Fruit fly (Drosophila melanogaster) S2 (cell line): Measurements from ENCODE around the gene CG12523.

ENCODE experiments used
- CG8478 ChIP-seq: fragments of >200 bp; optimal IDR thresholded peaks from 2 replicates; lab custom pipeline; 2018
- CTCF ChIP-seq, 2 experiments: fragments of >200 bp; optimal IDR thresholded peaks; 2 replicates each; lab custom pipeline; 2018

DNA sequence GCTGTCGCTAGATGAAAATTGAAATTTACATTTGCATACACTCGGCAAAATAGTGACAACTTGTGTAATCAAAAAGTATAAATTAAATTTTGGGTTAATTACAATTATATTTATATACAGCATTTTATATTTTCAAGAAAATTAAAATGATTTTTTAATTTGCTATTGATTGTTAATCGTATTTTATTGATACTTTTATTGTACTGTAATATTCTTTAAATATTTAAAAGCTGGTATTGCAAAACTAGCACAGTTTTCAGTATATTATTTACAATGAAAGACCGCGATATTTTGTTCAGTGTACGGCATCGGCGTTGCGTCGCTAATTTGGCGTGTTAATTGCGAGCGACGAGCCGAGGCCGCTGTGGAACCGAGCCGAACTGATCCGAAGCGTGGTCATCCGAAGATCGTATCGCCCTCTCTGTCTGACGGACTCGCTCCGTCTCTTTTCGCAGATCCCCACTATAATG, 48.4 kb upstream of the CG12523 start:
- TF ChIP-seq CG8478 (lab: Kevin White, UChicago) = no peak
- no peak for TF ChIP-seq CTCF (optimal IDR thresholded peaks at IDR 0.05; lab: Kevin White, UChicago)
